Fruit fly (Drosophila melanogaster): ENCODE results near the gene CG46317.

DNA sequence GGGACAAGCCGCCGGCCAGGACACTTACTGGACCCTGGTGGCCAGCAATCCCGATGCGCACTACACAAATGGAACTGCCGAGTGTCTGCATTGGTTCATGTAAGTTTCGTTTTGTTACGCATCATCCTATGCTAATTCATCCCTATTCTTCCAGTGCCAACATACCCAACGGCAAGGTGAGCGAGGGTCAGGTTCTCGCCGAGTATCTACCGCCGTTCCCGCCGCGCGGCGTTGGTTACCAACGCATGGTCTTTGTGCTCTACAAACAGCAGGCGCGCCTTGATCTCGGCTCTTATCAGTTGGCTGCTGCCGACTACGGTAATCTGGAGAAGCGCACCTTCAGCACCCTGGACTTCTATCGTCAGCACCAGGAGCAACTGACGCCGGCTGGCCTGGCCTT lies 34.0 kb upstream of the CG46317 start:
- TF ChIP-seq Clk (GFP tag; optimal IDR thresholded peaks at IDR 0.05) (no peak), pad (GFP tag; optimal IDR thresholded peaks at IDR 0.05) (no peak), bab1 (GFP tag; optimal IDR thresholded peaks at IDR 0.05) (no peak), tj (GFP tag; optimal IDR thresholded peaks at IDR 0.05) (no peak), kay (GFP tag; ENCODE audit: borderline replicate concordance) (no peak), CG7101 (tag; optimal IDR thresholded peaks at IDR 0.05) (no peak), CG11617 (GFP tag; optimal IDR thresholded peaks at IDR 0.05) (no peak), cnc (optimal IDR thresholded peaks at IDR 0.05) (no peak), CG12768 (GFP tag; optimal IDR thresholded peaks at IDR 0.05) (no peak)
